Fruit fly (Drosophila melanogaster) whole organism, embryonic: Measurements from ENCODE around the gene CG32192.
A peak's percentile ranks its signal among the peaks of the same experiment; 100 is the strongest.

Source experiments
- Asciz ChIP-seq: fragments of 200-800 bp; sonication (Bioruptor generic); optimal IDR thresholded peaks from 2 replicates; lab custom pipeline; 2017; ENCODE audit warnings: missing biosample characterization, mild to moderate bottlenecking, missing genetic modification characterization, missing genetic modification reagents
- Atf6 ChIP-seq: fragments of 200-800 bp; sonication (Bioruptor generic); IDR thresholded peaks from 2 replicates; pipeline ENCODE4 v1.3.6; 2022; ENCODE audit warnings: missing biosample characterization, missing genetic modification characterization
- CG10654 ChIP-seq: fragments of 200-800 bp; sonication (Bioruptor generic); optimal IDR thresholded peaks from 2 replicates; lab custom pipeline; 2016; ENCODE audit warnings: missing biosample characterization, missing genetic modification characterization
- CG12391 ChIP-seq: fragments of 200-800 bp; sonication (Bioruptor generic); optimal IDR thresholded peaks from 3 replicates; lab custom pipeline; 2018; ENCODE audit warnings: missing biosample characterization, mild to moderate bottlenecking, missing genetic modification characterization, moderate library complexity
- CG13624 ChIP-seq: fragments of 200-800 bp; sonication (Bioruptor generic); optimal IDR thresholded peaks from 2 replicates; lab custom pipeline; 2016; ENCODE audit warnings: missing biosample characterization, missing genetic modification characterization
- CG15269 ChIP-seq: fragments of 200-800 bp; sonication (Bioruptor generic); optimal IDR thresholded peaks from 2 replicates; lab custom pipeline; 2018; ENCODE audit warnings: missing biosample characterization, mild to moderate bottlenecking, missing genetic modification characterization, moderate library complexity
- CG17612 ChIP-seq: fragments of 200-800 bp; sonication (Bioruptor generic); IDR thresholded peaks from 2 replicates; pipeline ENCODE4 v1.3.6; 2022; ENCODE audit warnings: missing biosample characterization, missing genetic modification characterization
- CG18599 ChIP-seq: fragments of 200-800 bp; sonication (Bioruptor generic); optimal IDR thresholded peaks from 3 replicates; lab custom pipeline; 2017; ENCODE audit warnings: missing biosample characterization, missing genetic modification characterization, mild to moderate bottlenecking, moderate library complexity, missing genetic modification reagents
- CG2199 ChIP-seq: fragments of 200-800 bp; sonication (Bioruptor generic); IDR thresholded peaks from 3 replicates; pipeline ENCODE4 v1.3.6; 2022; ENCODE audit warnings: missing biosample characterization, missing genetic modification characterization
- CG2678 ChIP-seq: fragments of 200-800 bp; sonication (Bioruptor generic); optimal IDR thresholded peaks from 3 replicates; lab custom pipeline; 2019; ENCODE audit warnings: missing biosample characterization, mild to moderate bottlenecking, missing genetic modification characterization, moderate library complexity
- CG32772 ChIP-seq: fragments of 200-800 bp; sonication (Bioruptor generic); IDR thresholded peaks from 2 replicates; pipeline ENCODE4 v1.3.6; 2022; ENCODE audit warnings: missing biosample characterization, missing genetic modification characterization
- CG3847 ChIP-seq: fragments of 200-800 bp; sonication (Bioruptor generic); IDR thresholded peaks from 2 replicates; pipeline ENCODE4 v1.3.6; 2022; ENCODE audit warnings: missing biosample characterization, missing genetic modification characterization
- CG43689 ChIP-seq: fragments of 200-800 bp; sonication (Bioruptor generic); IDR thresholded peaks from 2 replicates; pipeline ENCODE4 v1.3.6; 2022; ENCODE audit warnings: missing biosample characterization, missing genetic modification characterization
- CG4424 ChIP-seq: fragments of 200-800 bp; sonication (Bioruptor generic); optimal IDR thresholded peaks from 3 replicates; lab custom pipeline; 2016; ENCODE audit warnings: missing biosample characterization, missing genetic modification characterization
- CG5180 ChIP-seq: fragments of 200-800 bp; sonication (Bioruptor generic); optimal IDR thresholded peaks from 3 replicates; lab custom pipeline; 2017; ENCODE audit warnings: missing biosample characterization, missing genetic modification characterization, mild to moderate bottlenecking, moderate library complexity, missing genetic modification reagents
- CG6272 ChIP-seq: fragments of 200-800 bp; sonication (Bioruptor generic); IDR thresholded peaks from 2 replicates; pipeline ENCODE4 v1.3.6; 2022; ENCODE audit warnings: missing biosample characterization, missing genetic modification characterization
- CG7839 ChIP-seq: fragments of 200-800 bp; sonication (Bioruptor generic); optimal IDR thresholded peaks from 3 replicates; lab custom pipeline; 2018; ENCODE audit warnings: missing biosample characterization, mild to moderate bottlenecking, missing genetic modification characterization, moderate library complexity
- CG8290 ChIP-seq, 3 experiments: fragments of 200-800 bp; sonication (Bioruptor generic); optimal IDR thresholded peaks; 2 replicates each; lab custom pipeline; 2016 to 2019; ENCODE audit warnings: missing biosample characterization in 3 of 3, missing genetic modification characterization in 3 of 3, mild to moderate bottlenecking in 2 of 3, moderate library complexity in 1 of 3
- CG8765 ChIP-seq: fragments of 200-800 bp; sonication (Bioruptor generic); IDR thresholded peaks from 2 replicates; pipeline ENCODE4 v1.3.6; 2022; ENCODE audit warnings: missing biosample characterization, missing genetic modification characterization
- CG9727 ChIP-seq: fragments of 200-800 bp; sonication (Bioruptor generic); optimal IDR thresholded peaks from 3 replicates; lab custom pipeline; 2017; ENCODE audit warnings: missing biosample characterization, mild to moderate bottlenecking, missing genetic modification characterization
- CoRest ChIP-seq: fragments of 200-800 bp; sonication (Bioruptor generic); optimal IDR thresholded peaks from 3 replicates; lab custom pipeline; 2018; ENCODE audit warnings: missing biosample characterization, mild to moderate bottlenecking, missing genetic modification characterization, moderate library complexity
- D19A ChIP-seq: fragments of 200-800 bp; optimal IDR thresholded peaks from 3 replicates; lab custom pipeline; 2019; ENCODE audit warnings: missing biosample characterization, mild to moderate bottlenecking, missing genetic modification characterization, moderate library complexity
- D19B ChIP-seq: fragments of 200-800 bp; sonication (Bioruptor generic); optimal IDR thresholded peaks from 2 replicates; lab custom pipeline; 2017; ENCODE audit warnings: missing biosample characterization, mild to moderate bottlenecking, missing genetic modification characterization
- Fer3 ChIP-seq: fragments of 200-800 bp; sonication (Bioruptor generic); optimal IDR thresholded peaks from 2 replicates; lab custom pipeline; 2018; ENCODE audit warnings: missing biosample characterization, mild to moderate bottlenecking, missing genetic modification characterization, moderate library complexity
- GATAe ChIP-seq: fragments of 200-800 bp; sonication (Bioruptor generic); conservative IDR thresholded peaks from 2 replicates; pipeline ENCODE4 v1.3.6; 2022; ENCODE audit warnings: missing biosample characterization, missing genetic modification characterization
- Hey ChIP-seq: fragments of 200-800 bp; sonication (Bioruptor generic); optimal IDR thresholded peaks from 3 replicates; lab custom pipeline; 2018; ENCODE audit warnings: missing biosample characterization, mild to moderate bottlenecking, missing genetic modification characterization
- NK7.1 ChIP-seq: fragments of 200-800 bp; sonication (Bioruptor generic); optimal IDR thresholded peaks from 3 replicates; lab custom pipeline; 2016; ENCODE audit warnings: missing biosample characterization, missing genetic modification characterization
- Rfx ChIP-seq: fragments of 200-800 bp; sonication (Bioruptor generic); IDR thresholded peaks from 2 replicates; pipeline ENCODE4 v1.3.6; 2022; ENCODE audit warnings: missing biosample characterization, missing genetic modification characterization
- Sry-δ ChIP-seq: fragments of 200-800 bp; sonication (Bioruptor generic); optimal IDR thresholded peaks from 2 replicates; lab custom pipeline; 2016; ENCODE audit warnings: missing biosample characterization, missing genetic modification characterization
- Trl ChIP-seq, 3 experiments: fragments of >200 bp in 2 of 3; fragments of 200-800 bp in 1 of 3; sonication (Bioruptor generic) in 1 of 3; optimal IDR thresholded peaks; 2 replicates in 1 of 3; 3 replicates in 2 of 3; lab custom pipeline; 2016 to 2017; ENCODE audit warnings: missing biosample characterization in 1 of 3, missing genetic modification characterization in 1 of 3
- Xrp1 ChIP-seq: fragments of 200-800 bp; sonication (Bioruptor generic); IDR thresholded peaks from 2 replicates; pipeline ENCODE4 v1.3.6; 2022; ENCODE audit warnings: missing biosample characterization, missing genetic modification characterization
- bbx ChIP-seq: fragments of 200-800 bp; sonication (Bioruptor generic); IDR thresholded peaks from 2 replicates; pipeline ENCODE4 v1.3.6; 2022; ENCODE audit warnings: missing biosample characterization, missing genetic modification characterization; ENCODE audit not compliant: partially characterized antibody
- cad ChIP-seq: fragments of >200 bp; optimal IDR thresholded peaks from 2 replicates; lab custom pipeline; 2017; ENCODE audit warnings: missing biosample characterization, missing genetic modification characterization
- chif ChIP-seq, 2 experiments: fragments of 200-800 bp; sonication (Bioruptor generic); optimal IDR thresholded peaks; 3 replicates each; lab custom pipeline; 2016; ENCODE audit warnings: missing biosample characterization in 2 of 2, missing genetic modification characterization in 2 of 2
- dmrt11E ChIP-seq: fragments of 200-800 bp; sonication (Bioruptor generic); optimal IDR thresholded peaks from 3 replicates; lab custom pipeline; 2018; ENCODE audit warnings: missing biosample characterization, mild to moderate bottlenecking, missing genetic modification characterization, moderate library complexity
- esg ChIP-seq: fragments of 200-800 bp; sonication (Bioruptor generic); conservative IDR thresholded peaks from 2 replicates; pipeline ENCODE4 v1.3.6; 2022; ENCODE audit warnings: missing biosample characterization, missing genetic modification characterization
- eve ChIP-seq, 2 experiments: fragments of >200 bp; optimal IDR thresholded peaks; 2 replicates each; lab custom pipeline; 2017; ENCODE audit warnings: missing biosample characterization in 2 of 2, missing genetic modification characterization in 2 of 2
- gem ChIP-seq: fragments of 200-800 bp; sonication (Bioruptor generic); optimal IDR thresholded peaks from 2 replicates; lab custom pipeline; 2019; ENCODE audit warnings: missing biosample characterization, mild to moderate bottlenecking, missing genetic modification characterization, moderate library complexity
- grau ChIP-seq: fragments of 200-800 bp; optimal IDR thresholded peaks from 3 replicates; lab custom pipeline; 2019; ENCODE audit warnings: missing biosample characterization, mild to moderate bottlenecking, missing genetic modification characterization, moderate library complexity
- gsb ChIP-seq: fragments of 200-800 bp; sonication (Bioruptor generic); IDR thresholded peaks from 2 replicates; pipeline ENCODE4 v1.3.6; 2022; ENCODE audit warnings: missing biosample characterization, missing genetic modification characterization
- pfk ChIP-seq: fragments of 200-800 bp; sonication (Bioruptor generic); optimal IDR thresholded peaks from 2 replicates; lab custom pipeline; 2018; ENCODE audit warnings: missing biosample characterization, mild to moderate bottlenecking, missing genetic modification characterization, moderate library complexity
- sens ChIP-seq: fragments of 200-800 bp; sonication (Bioruptor generic); peaks from one replicate; lab custom pipeline; 2016; ENCODE audit warnings: missing biosample characterization, missing genetic modification characterization
- sens-2 ChIP-seq: fragments of 200-800 bp; sonication (Bioruptor generic); IDR thresholded peaks from 2 replicates; pipeline ENCODE4 v1.3.6; 2022; ENCODE audit warnings: missing biosample characterization, missing genetic modification characterization
- slbo ChIP-seq: fragments of 200-800 bp; sonication (Bioruptor generic); IDR thresholded peaks from 2 replicates; pipeline ENCODE4 v1.3.6; 2022; ENCODE audit warnings: missing biosample characterization, missing genetic modification characterization
- sob ChIP-seq: fragments of 200-800 bp; sonication (Bioruptor generic); IDR thresholded peaks from 2 replicates; pipeline ENCODE4 v1.3.6; 2022; ENCODE audit warnings: missing biosample characterization, missing genetic modification characterization
- ssp ChIP-seq: fragments of 200-800 bp; sonication (Bioruptor generic); IDR thresholded peaks from 2 replicates; pipeline ENCODE4 v1.3.6; 2022; ENCODE audit warnings: missing biosample characterization, missing genetic modification characterization
- sug ChIP-seq: fragments of 200-800 bp; optimal IDR thresholded peaks from 2 replicates; lab custom pipeline; 2019; ENCODE audit warnings: missing biosample characterization, mild to moderate bottlenecking, missing genetic modification characterization, moderate library complexity
- z ChIP-seq: fragments of 200-800 bp; sonication (Bioruptor generic); IDR thresholded peaks from 3 replicates; pipeline ENCODE4 v1.3.6; 2022; ENCODE audit warnings: missing biosample characterization, missing genetic modification characterization

CG32192 gene

DNA sequence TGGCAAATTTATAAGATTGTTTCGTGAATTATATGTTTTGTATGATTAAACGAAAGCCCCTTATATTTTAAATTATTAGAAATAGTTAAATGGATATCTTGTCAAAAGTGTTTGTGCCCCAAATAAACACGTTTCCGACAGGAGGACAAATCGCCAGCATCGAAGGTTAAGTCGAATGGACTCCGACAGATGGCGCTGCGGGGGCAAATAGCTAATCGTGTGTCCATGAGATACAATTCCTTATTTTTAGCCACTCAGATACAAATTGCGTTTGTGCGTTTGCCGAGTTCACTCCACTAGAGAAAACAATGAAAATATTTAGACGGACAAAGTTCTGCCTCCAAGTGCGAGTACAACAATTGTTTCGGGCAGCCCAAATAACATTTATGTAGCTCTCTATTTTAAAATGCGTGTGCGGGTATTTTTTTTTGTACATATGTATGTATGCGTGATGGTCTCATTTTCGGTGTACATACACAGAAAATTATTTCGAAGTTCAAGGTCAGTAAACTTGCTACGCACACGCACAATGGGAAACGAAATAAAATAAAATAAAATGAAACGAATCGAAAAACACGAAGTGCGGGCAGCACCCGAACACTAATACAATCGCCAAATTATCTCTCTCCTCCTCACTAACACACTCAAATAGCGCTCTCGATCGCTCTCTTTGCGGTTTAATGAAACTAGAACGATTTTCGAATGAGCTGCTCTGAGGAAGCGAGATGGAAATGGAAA, 23.8 kb upstream of the CG32192 start (continued):
- TF ChIP-seq sens (GFP tag; lab: Kevin White, UChicago) = peak; percentile 66
- no peak for TF ChIP-seq CG12391
- TF ChIP-seq sob (GFP tag; lab: Robert Waterston, UW) = peak; percentile 20; the same call in 1 of the 2 replicates
- TF ChIP-seq CG13624 (GFP tag; lab: Kevin White, UChicago) = peak; percentile 41
- peak; percentile 44 for TF ChIP-seq CG2199 (GFP tag; lab: Robert Waterston, UW)
- TF ChIP-seq Hey (tag; lab: Kevin White, UChicago) = no peak
- TF ChIP-seq NK7.1 = no peak
- TF ChIP-seq eve (GFP tag; optimal IDR thresholded peaks at IDR 0.05; lab: Kevin White, UChicago) = peak in 1 of 2 experiments; percentile 44
- no peak for TF ChIP-seq cad (GFP tag; lab: Kevin White, UChicago)
- TF ChIP-seq CG43689 = no peak
- no peak for TF ChIP-seq CG8290 (GFP tag; optimal IDR thresholded peaks at IDR 0.05; lab: Kevin White, UChicago)
- peak in 1 of 2 experiments; percentile 24 for TF ChIP-seq CG8290 (tag; optimal IDR thresholded peaks at IDR 0.05; lab: Kevin White, UChicago)
- no peak for TF ChIP-seq CG10654 (GFP tag; lab: Kevin White, UChicago)
- no peak for TF ChIP-seq CG6272 (GFP tag; lab: Robert Waterston, UW)
- no peak for TF ChIP-seq Sry-δ (GFP tag; lab: Kevin White, UChicago)
- peak; percentile 46 for TF ChIP-seq CG15269 (tag; lab: Kevin White, UChicago)
- TF ChIP-seq bbx (GFP tag; lab: Robert Waterston, UW) = no peak
- TF ChIP-seq CG8765 (GFP tag; lab: Robert Waterston, UW) = no peak
- TF ChIP-seq GATAe (GFP tag; lab: Robert Waterston, UW) = no peak

DNA sequence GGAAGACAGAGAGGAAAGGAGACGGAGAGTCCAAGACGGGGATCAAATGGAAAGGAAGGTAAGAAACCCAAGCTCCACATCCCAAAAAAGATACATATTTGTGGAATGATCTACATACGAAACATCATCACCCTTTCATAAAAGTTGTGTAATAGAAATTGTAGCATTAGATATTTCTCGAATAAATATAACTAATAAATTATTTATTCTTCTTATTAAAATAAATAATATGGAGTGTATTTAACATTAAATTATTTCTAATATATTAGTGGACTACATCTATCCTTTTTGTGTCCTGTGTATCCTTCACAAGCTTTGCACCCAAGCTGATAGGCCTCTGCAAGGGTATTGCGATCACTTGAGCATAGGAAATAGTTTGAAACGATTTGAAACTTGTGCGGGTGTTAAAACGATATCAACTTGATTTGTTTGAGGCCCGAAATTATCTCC, 23.2 kb upstream of the CG32192 start:
- TF ChIP-seq CG7839 = peak; percentile 15
- no peak for TF ChIP-seq Atf6 (GFP tag; lab: Robert Waterston, UW)
- TF ChIP-seq Trl (optimal IDR thresholded peaks at IDR 0.05; lab: Kevin White, UChicago) = peak in 1 of 2 experiments; percentile 51
- TF ChIP-seq Trl (GFP tag; optimal IDR thresholded peaks at IDR 0.05; lab: Kevin White, UChicago) = no peak
- TF ChIP-seq grau (tag; lab: Kevin White, UChicago) = peak; percentile 1
- peak; percentile 20 for TF ChIP-seq CG9727 (GFP tag; lab: Kevin White, UChicago)
- TF ChIP-seq ssp (GFP tag; lab: Robert Waterston, UW) = no peak
- TF ChIP-seq CG5180 (GFP tag; lab: Kevin White, UChicago) = no peak
- no peak for TF ChIP-seq CG32772
- TF ChIP-seq CG4424 = peak; percentile 14
- no peak for TF ChIP-seq sens-2 (GFP tag; lab: Robert Waterston, UW)
- TF ChIP-seq Rfx = peak; percentile 43; the same call in 1 of the 2 replicates
- no peak for TF ChIP-seq esg (GFP tag; lab: Robert Waterston, UW)
- no peak for TF ChIP-seq gsb (GFP tag; lab: Robert Waterston, UW)
- peak; percentile 26 for TF ChIP-seq CG18599 (GFP tag; lab: Kevin White, UChicago)
- peak; percentile 93 for TF ChIP-seq D19A (tag; lab: Kevin White, UChicago)
- TF ChIP-seq D19B (GFP tag; lab: Kevin White, UChicago) = peak; percentile 2
- TF ChIP-seq CG12391 = peak; percentile 13
- no peak for TF ChIP-seq chif (GFP tag; optimal IDR thresholded peaks at IDR 0.05; lab: Kevin White, UChicago)
- TF ChIP-seq sens (GFP tag; lab: Kevin White, UChicago) = no peak
- no peak for TF ChIP-seq Asciz (GFP tag; lab: Kevin White, UChicago)
- TF ChIP-seq slbo (GFP tag; lab: Robert Waterston, UW) = peak; percentile 27; the same call in 1 of the 2 replicates
- TF ChIP-seq gem (tag; lab: Kevin White, UChicago) = peak; percentile 41
- TF ChIP-seq sug = no peak
- TF ChIP-seq CG2678 (tag; lab: Kevin White, UChicago) = peak; percentile 23
- TF ChIP-seq pfk = no peak
- peak; percentile 1 for TF ChIP-seq Fer3
- peak; percentile 39; the same call in 1 of the 2 replicates for TF ChIP-seq CG17612 (GFP tag; lab: Robert Waterston, UW)
- peak; percentile 11; the same call in 1 of the 2 replicates for TF ChIP-seq Xrp1 (GFP tag; lab: Robert Waterston, UW)
- 0 out of 3 replicates have a peak, but pooled peaks have one; percentile 29 for TF ChIP-seq z (GFP tag; lab: Robert Waterston, UW)
- peak; percentile 7 for TF ChIP-seq CoRest (tag; lab: Kevin White, UChicago)
- peak; percentile 29 for TF ChIP-seq dmrt11E (tag; lab: Kevin White, UChicago)
- no peak for TF ChIP-seq CG3847 (GFP tag; lab: Robert Waterston, UW)
